Worm (Caenorhabditis elegans) whole organism, early embryonic: ENCODE results near the gene sipa-1.

ENCODE experiments used
- B0310.2 ChIP-seq: sonication (generic microtip); optimal IDR thresholded peaks from 2 replicates; lab custom pipeline; 2016; ENCODE audit warnings: mild to moderate bottlenecking, missing genetic modification characterization, missing compliant biosample characterization
- F13C5.2 ChIP-seq: sonication (generic microtip); optimal IDR thresholded peaks from 2 replicates; lab custom pipeline; 2017; ENCODE audit warnings: mild to moderate bottlenecking, missing genetic modification characterization, inconsistent platforms, missing compliant biosample characterization
- aly-1 ChIP-seq: sonication (generic microtip); optimal IDR thresholded peaks from 2 replicates; lab custom pipeline; 2016; ENCODE audit warnings: missing genetic modification characterization, missing compliant biosample characterization
- ama-1 ChIP-seq: fragments of 150-350 bp; optimal IDR thresholded peaks from 2 replicates; lab custom pipeline; 2014
- ceh-13 ChIP-seq: fragments of 200-800 bp; sonication (Bioruptor generic); optimal IDR thresholded peaks from 2 replicates; lab custom pipeline; 2018; ENCODE audit warnings: mild to moderate bottlenecking, missing genetic modification characterization, missing compliant biosample characterization
- ceh-36 ChIP-seq: sonication (generic microtip); optimal IDR thresholded peaks from 2 replicates; lab custom pipeline; 2016; ENCODE audit warnings: missing genetic modification characterization, inconsistent platforms, missing compliant biosample characterization
- ets-7 ChIP-seq: sonication (generic microtip); optimal IDR thresholded peaks from 2 replicates; lab custom pipeline; 2016; ENCODE audit warnings: missing genotype, missing genetic modification characterization, missing compliant biosample characterization
- flt-1 ChIP-seq: fragments of 200-800 bp; sonication (Bioruptor generic); IDR thresholded peaks from 2 replicates; pipeline ENCODE4 v1.3.6; 2022; ENCODE audit warnings: missing genetic modification characterization, missing compliant biosample characterization
- hmbx-1 ChIP-seq: sonication (generic microtip); optimal IDR thresholded peaks from 2 replicates; lab custom pipeline; 2016; ENCODE audit warnings: mild to moderate bottlenecking, missing genetic modification characterization, missing compliant biosample characterization
- hmg-4 ChIP-seq: fragments of 200-800 bp; sonication (Bioruptor generic); optimal IDR thresholded peaks from 2 replicates; lab custom pipeline; 2018; ENCODE audit warnings: mild to moderate bottlenecking, missing genetic modification characterization, missing compliant biosample characterization
- hnd-1 ChIP-seq: sonication (generic microtip); optimal IDR thresholded peaks from 2 replicates; lab custom pipeline; 2016; ENCODE audit warnings: missing genetic modification characterization, missing compliant biosample characterization
- pes-1 ChIP-seq: fragments of 200-800 bp; sonication (Bioruptor generic); IDR thresholded peaks from 2 replicates; pipeline ENCODE4 v1.3.6; 2022; ENCODE audit warnings: missing genetic modification reagents, missing genetic modification characterization, missing compliant biosample characterization
- scrt-1 ChIP-seq: fragments of 200-800 bp; sonication (Bioruptor generic); IDR thresholded peaks from 2 replicates; pipeline ENCODE4 v1.3.6; 2022; ENCODE audit warnings: missing genetic modification characterization, missing compliant biosample characterization
- sea-1 ChIP-seq: fragments of 200-800 bp; sonication (Bioruptor generic); conservative IDR thresholded peaks from 2 replicates; pipeline ENCODE4 v1.3.6; 2022; ENCODE audit warnings: missing genetic modification characterization, missing compliant biosample characterization
- tbx-11 ChIP-seq: fragments of 200-800 bp; sonication (Bioruptor generic); IDR thresholded peaks from 2 replicates; pipeline ENCODE4 v1.3.6; 2022; ENCODE audit warnings: missing genetic modification characterization, missing compliant biosample characterization
- tbx-37 ChIP-seq: fragments of 200-800 bp; sonication (Bioruptor generic); conservative IDR thresholded peaks from 2 replicates; pipeline ENCODE4 v1.3.6; 2022; ENCODE audit warnings: missing genetic modification reagents, missing genetic modification characterization, missing compliant biosample characterization
- tra-4 ChIP-seq: sonication (generic microtip); optimal IDR thresholded peaks from 2 replicates; lab custom pipeline; 2017; ENCODE audit warnings: missing genetic modification characterization, missing compliant biosample characterization

Gene sipa-1

DNA sequence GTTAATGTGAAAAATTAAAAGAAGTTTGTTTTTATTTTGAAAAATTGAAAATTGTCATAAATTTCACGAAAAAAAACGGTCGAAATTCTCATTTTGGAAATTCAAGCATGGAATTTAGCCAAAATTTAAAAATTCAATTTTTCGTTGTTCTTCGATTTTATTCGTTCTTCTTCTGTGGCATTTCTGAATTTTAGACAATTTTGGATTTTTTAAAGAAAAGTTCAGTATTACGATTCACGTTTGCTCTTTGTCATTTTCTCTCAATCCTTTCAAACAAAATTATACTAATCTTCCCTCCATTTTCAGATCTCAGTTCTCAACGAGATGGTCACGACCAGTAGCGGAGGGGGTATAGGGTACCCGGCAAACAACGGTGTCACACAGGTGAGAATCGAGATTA lies 38.5 kb upstream of the sipa-1 start, which contains the start of gene ape-1:
ape-1 (plus strand) TSS at position 301 of the 400 bp plus-strand sequence.
- TF ChIP-seq hmg-4 (GFP tag; lab: Kevin White, UChicago) (no peak), hnd-1 (tag; lab: Kevin White, UChicago) (no peak), flt-1 (GFP tag; lab: Robert Waterston, UW) (no peak), ama-1 (no peak), tbx-11 (GFP tag; lab: Robert Waterston, UW) (no peak), ceh-13 (GFP tag; lab: Kevin White, UChicago) (no peak)

ce11 chrV:11674594-11675579 lies 37.8 kb upstream of the sipa-1 start:
- TF ChIP-seq B0310.2 (no peak), sea-1 (GFP tag; lab: Robert Waterston, UW) (no peak), scrt-1 (GFP tag; lab: Robert Waterston, UW) (no peak), tbx-37 (GFP tag; lab: Robert Waterston, UW) (no peak), pes-1 (no peak), ama-1 (no peak), hmg-4 (GFP tag; lab: Kevin White, UChicago) (no peak), ets-7 (tag; lab: Kevin White, UChicago) (no peak)

DNA sequence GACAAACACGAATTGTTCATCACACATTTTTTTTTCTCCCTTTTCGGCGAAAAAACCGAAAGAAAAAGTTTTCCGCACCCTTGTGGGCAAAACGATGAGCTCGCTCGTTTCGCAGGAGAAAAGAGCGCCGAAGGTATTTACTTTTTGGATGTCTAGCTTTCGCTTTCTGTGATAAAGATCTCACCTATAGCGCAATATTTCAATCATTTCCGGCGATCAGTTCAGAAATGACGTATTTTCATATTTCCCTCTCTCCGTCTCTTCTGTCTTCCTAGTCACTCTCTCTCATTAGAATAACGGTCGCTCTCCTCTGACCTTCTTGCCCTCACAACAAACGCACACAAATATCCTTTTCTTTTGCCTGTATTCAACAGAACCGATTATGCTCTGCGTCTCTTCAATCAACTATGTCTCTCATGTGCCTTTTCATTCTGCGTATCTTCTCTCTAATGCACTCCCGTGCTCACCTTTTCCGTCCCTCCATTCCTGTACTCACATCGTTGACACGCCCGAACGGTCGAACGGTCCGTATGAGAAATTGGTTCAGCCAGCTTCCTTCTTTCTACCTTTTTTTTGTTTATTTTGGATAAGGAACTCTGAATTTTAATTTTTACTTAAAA lies 36.8 kb upstream of the sipa-1 start:
- no peak for TF ChIP-seq ceh-36 (tag; lab: Kevin White, UChicago)
- TF ChIP-seq hmg-4 (GFP tag; lab: Kevin White, UChicago): peak; percentile 30

- TF ChIP-seq hmg-4 (GFP tag; lab: Kevin White, UChicago) (no peak), aly-1 (tag; lab: Kevin White, UChicago) (no peak), tbx-37 (GFP tag; lab: Robert Waterston, UW) (no peak), tbx-11 (GFP tag; lab: Robert Waterston, UW) (no peak), scrt-1 (GFP tag; lab: Robert Waterston, UW) (no peak), tra-4 (tag; lab: Kevin White, UChicago) (no peak), pes-1 (no peak), B0310.2 (no peak), hmbx-1 (no peak), ceh-13 (GFP tag; lab: Kevin White, UChicago) (no peak), F13C5.2 (tag; lab: Kevin White, UChicago) (no peak), flt-1 (GFP tag; lab: Robert Waterston, UW) (no peak)
Observed at ce11 chrV:11672497-11672896, 35.4 kb upstream of the sipa-1 start, which contains the start of gene lgc-44. lgc-44 (minus strand) TSS chrV:11672597.

DNA sequence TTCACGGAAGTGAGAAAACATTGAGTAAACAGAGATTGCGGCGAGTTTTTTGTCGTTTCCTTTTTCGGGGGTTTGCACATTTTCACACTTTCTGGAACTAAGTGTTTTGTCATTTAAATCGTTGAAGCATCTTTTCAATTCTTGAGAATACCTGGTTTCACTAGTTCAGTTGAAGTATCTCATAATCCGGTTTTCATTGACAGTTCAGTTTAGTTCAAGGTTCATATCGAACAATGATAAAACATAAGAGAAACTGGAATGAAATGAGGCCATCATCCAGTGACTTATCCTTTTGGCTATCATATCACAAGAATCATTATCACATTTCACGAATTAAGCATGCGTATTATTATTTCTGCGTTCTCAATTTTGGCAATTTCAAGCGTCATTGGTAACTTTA lies 30.1 kb upstream of the sipa-1 start, which contains the start of gene F46F3.3:
F46F3.3 (plus strand) TSS at position 301 of the 400 bp plus-strand sequence.
- no peak for TF ChIP-seq B0310.2
- no peak for TF ChIP-seq ceh-36 (tag; lab: Kevin White, UChicago)
- no peak for TF ChIP-seq F13C5.2 (tag; lab: Kevin White, UChicago)
- no peak for TF ChIP-seq flt-1 (GFP tag; lab: Robert Waterston, UW)
- no peak for TF ChIP-seq tra-4 (tag; lab: Kevin White, UChicago)
- TF ChIP-seq ets-7 (tag; lab: Kevin White, UChicago): no peak
- TF ChIP-seq tbx-37 (GFP tag; lab: Robert Waterston, UW): no peak
- TF ChIP-seq hmbx-1: no peak
- TF ChIP-seq ama-1: no peak
- TF ChIP-seq hmg-4 (GFP tag; lab: Kevin White, UChicago): no peak
- TF ChIP-seq aly-1 (tag; lab: Kevin White, UChicago): no peak
- no peak for TF ChIP-seq tbx-11 (GFP tag; lab: Robert Waterston, UW)
- no peak for TF ChIP-seq pes-1
- no peak for TF ChIP-seq sea-1 (GFP tag; lab: Robert Waterston, UW)
- no peak for TF ChIP-seq scrt-1 (GFP tag; lab: Robert Waterston, UW)
- no peak for TF ChIP-seq hnd-1 (tag; lab: Kevin White, UChicago)
- TF ChIP-seq ceh-13 (GFP tag; lab: Kevin White, UChicago): no peak

DNA sequence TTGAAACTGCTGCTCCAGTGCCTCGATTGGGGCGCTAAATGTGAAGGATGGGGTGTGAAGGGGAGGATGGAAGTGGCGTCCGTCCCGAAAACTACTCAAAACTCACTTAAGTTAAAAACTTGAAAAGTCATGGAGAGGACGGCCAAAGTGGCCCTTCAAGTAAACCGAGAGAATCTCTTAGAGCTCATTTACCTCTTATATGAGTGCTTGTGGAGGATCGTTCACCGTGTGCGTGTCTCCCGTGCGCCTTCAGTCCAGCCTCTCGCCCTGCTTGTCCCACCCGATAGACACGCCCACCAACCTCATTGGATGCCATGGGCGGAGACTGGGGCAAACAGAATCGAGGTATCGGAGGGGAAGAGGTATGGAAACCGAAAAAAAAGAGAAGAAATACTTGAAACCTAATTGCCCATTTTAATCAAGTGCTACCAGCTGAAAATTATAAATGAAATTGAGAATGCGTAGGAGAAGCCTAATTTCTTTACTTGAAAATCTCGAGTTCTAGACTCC lies 27.8 kb upstream of the sipa-1 start, which contains the start of gene ceh-27:
ceh-27 (minus strand) TSS at position 228 of the 510 bp plus-strand sequence.
- TF ChIP-seq tra-4 (tag; lab: Kevin White, UChicago): no peak
- no peak for TF ChIP-seq flt-1 (GFP tag; lab: Robert Waterston, UW)
- TF ChIP-seq pes-1: no peak

DNA sequence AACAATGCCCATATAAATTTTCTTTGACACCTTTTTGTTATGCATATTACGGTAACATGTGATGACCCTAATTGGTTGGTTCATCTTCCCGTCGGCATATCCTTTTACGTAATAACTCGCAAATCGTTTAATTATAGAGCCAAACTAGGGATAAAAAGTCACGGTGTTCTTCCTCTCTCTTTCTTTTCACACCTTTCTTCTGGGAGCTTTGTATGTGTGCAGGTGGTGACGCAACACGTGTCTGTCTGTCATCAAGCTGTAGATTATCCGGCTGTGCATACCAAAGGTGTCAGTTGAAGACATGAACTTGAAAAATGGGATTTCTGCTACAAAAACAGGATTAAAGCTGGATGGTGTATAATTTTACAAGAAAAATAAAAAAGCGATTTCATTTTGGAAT lies 23.5 kb upstream of the sipa-1 start:
- TF ChIP-seq hmbx-1: no peak
- peak; percentile 15 for TF ChIP-seq ceh-36 (tag; lab: Kevin White, UChicago)

- TF ChIP-seq ceh-13 (GFP tag; lab: Kevin White, UChicago) (no peak), ceh-36 (tag; lab: Kevin White, UChicago) (no peak), aly-1 (tag; lab: Kevin White, UChicago) (no peak), scrt-1 (GFP tag; lab: Robert Waterston, UW) (no peak), pes-1 (no peak), sea-1 (GFP tag; lab: Robert Waterston, UW) (no peak), F13C5.2 (tag; lab: Kevin White, UChicago) (no peak), hnd-1 (tag; lab: Kevin White, UChicago) (no peak), tra-4 (tag; lab: Kevin White, UChicago) (no peak), ama-1 (no peak), tbx-37 (GFP tag; lab: Robert Waterston, UW) (no peak)
Observed at ce11 chrV:11656469-11656868, 19.4 kb upstream of the sipa-1 start.
